Worm (Caenorhabditis elegans) whole organism, L1 larva: ENCODE data around the gene txt-6.

Source experiments
- C04F5.9 ChIP-seq: sonication (generic microtip); optimal IDR thresholded peaks from 2 replicates; lab custom pipeline; 2016; ENCODE audit warnings: missing genetic modification characterization, missing compliant biosample characterization
- C16A3.4 ChIP-seq: fragments of 150-350 bp; optimal IDR thresholded peaks from 2 replicates; lab custom pipeline; 2014; ENCODE audit warnings: missing biosample characterization, missing genetic modification characterization
- C34B4.2 ChIP-seq: sonication (generic microtip); optimal IDR thresholded peaks from 2 replicates; lab custom pipeline; 2017; ENCODE audit warnings: mild to moderate bottlenecking, missing genetic modification characterization, missing compliant biosample characterization
- F16B12.6 ChIP-seq: fragments of 150-350 bp; optimal IDR thresholded peaks from 2 replicates; lab custom pipeline; 2014; ENCODE audit warnings: missing biosample characterization, missing genetic modification characterization
- Y116A8C.19 ChIP-seq: sonication (generic microtip); optimal IDR thresholded peaks from 2 replicates; lab custom pipeline; 2016; ENCODE audit warnings: missing compliant biosample characterization, missing genetic modification characterization, borderline replicate concordance
- aha-1 ChIP-seq: fragments of 150-350 bp; optimal IDR thresholded peaks from 2 replicates; lab custom pipeline; 2014; ENCODE audit warnings: missing biosample characterization, missing genetic modification characterization
- alr-1 ChIP-seq: fragments of 200-800 bp; sonication (Bioruptor generic); optimal IDR thresholded peaks from 2 replicates; lab custom pipeline; 2018; ENCODE audit warnings: borderline replicate concordance, mild to moderate bottlenecking, missing genetic modification characterization, missing compliant biosample characterization
- ama-1 ChIP-seq: fragments of 150-350 bp; optimal IDR thresholded peaks from 2 replicates; lab custom pipeline; 2014
- ceh-8 ChIP-seq: fragments of 200-800 bp; sonication (Bioruptor generic); optimal IDR thresholded peaks from 2 replicates; lab custom pipeline; 2018; ENCODE audit warnings: mild to moderate bottlenecking, missing genetic modification characterization, moderate library complexity, missing compliant biosample characterization
- ceh-82 ChIP-seq, 3 experiments: fragments of 150-350 bp in 1 of 3; sonication (generic microtip) in 2 of 3; optimal IDR thresholded peaks; 2 replicates each; lab custom pipeline; 2014 to 2017; ENCODE audit warnings: missing biosample characterization in 3 of 3, missing genetic modification characterization in 3 of 3
- ceh-88 ChIP-seq: fragments of 200-800 bp; sonication (Bioruptor generic); IDR thresholded peaks from 2 replicates; pipeline ENCODE4 v1.3.6; 2022; ENCODE audit warnings: missing genetic modification characterization, missing compliant biosample characterization
- ceh-90 ChIP-seq: sonication (generic microtip); optimal IDR thresholded peaks from 2 replicates; lab custom pipeline; 2016; ENCODE audit warnings: missing genetic modification characterization, missing compliant biosample characterization
- ces-1 ChIP-seq: fragments of 150-350 bp; optimal IDR thresholded peaks from 2 replicates; lab custom pipeline; 2014; ENCODE audit warnings: missing biosample characterization, missing genetic modification reagents, missing genetic modification characterization
- dpl-1 ChIP-seq, 3 experiments: fragments of 150-350 bp in 2 of 3; sonication (generic microtip) in 1 of 3; optimal IDR thresholded peaks; 2 replicates each; lab custom pipeline; 2014 to 2017; ENCODE audit warnings: missing biosample characterization in 3 of 3, missing genetic modification characterization in 3 of 3, missing genetic modification reagents in 3 of 3
- dsc-1 ChIP-seq: sonication (generic microtip); optimal IDR thresholded peaks from 2 replicates; lab custom pipeline; 2016; ENCODE audit warnings: mild to moderate bottlenecking, missing genetic modification characterization, missing compliant biosample characterization
- efl-1 ChIP-seq, 4 experiments: fragments of 150-350 bp; optimal IDR thresholded peaks in 3 of 4; peaks in 1 of 4; 1 replicate in 1 of 4; 2 replicates in 3 of 4; lab custom pipeline; 2014; ENCODE audit warnings: missing biosample characterization in 2 of 4, missing genetic modification characterization in 2 of 4, missing genetic modification reagents in 2 of 4
- egl-13 ChIP-seq: sonication (generic microtip); optimal IDR thresholded peaks from 2 replicates; lab custom pipeline; 2016; ENCODE audit warnings: missing genotype, missing genetic modification reagents, missing genetic modification characterization, missing compliant biosample characterization
- egl-27 ChIP-seq, 2 experiments: fragments of 150-350 bp in 1 of 2; sonication (generic microtip); optimal IDR thresholded peaks; 3 replicates each; lab custom pipeline; 2017 to 2018; ENCODE audit warnings: missing biosample characterization in 2 of 2, missing genetic modification characterization in 2 of 2, missing genetic modification reagents in 2 of 2
- elt-2 ChIP-seq: sonication (generic microtip); optimal IDR thresholded peaks from 2 replicates; lab custom pipeline; 2016; ENCODE audit warnings: missing genetic modification characterization, mild to moderate bottlenecking, inconsistent platforms, missing compliant biosample characterization, missing genetic modification reagents
- ets-5 ChIP-seq: fragments of 200-800 bp; sonication (Bioruptor generic); IDR thresholded peaks from 2 replicates; pipeline ENCODE4 v1.3.6; 2022; ENCODE audit warnings: missing genetic modification characterization, missing compliant biosample characterization
- fkh-10 ChIP-seq: sonication (generic microtip); optimal IDR thresholded peaks from 2 replicates; lab custom pipeline; 2017; ENCODE audit warnings: missing biosample characterization, missing genetic modification reagents, missing genetic modification characterization
- fos-1 ChIP-seq: fragments of 150-350 bp; optimal IDR thresholded peaks from 2 replicates; lab custom pipeline; 2014; ENCODE audit warnings: missing biosample characterization, missing genetic modification characterization
- hlh-17 ChIP-seq: fragments of 200-800 bp; sonication (Bioruptor generic); optimal IDR thresholded peaks from 2 replicates; lab custom pipeline; 2018; ENCODE audit warnings: missing genetic modification characterization, mild to moderate bottlenecking, missing compliant biosample characterization, moderate library complexity, borderline replicate concordance
- hpl-2 ChIP-seq: fragments of 150-350 bp; optimal IDR thresholded peaks from 2 replicates; lab custom pipeline; 2014; ENCODE audit warnings: missing biosample characterization, missing genetic modification reagents, missing genetic modification characterization
- irx-1 ChIP-seq: sonication (generic microtip); optimal IDR thresholded peaks from 2 replicates; lab custom pipeline; 2016; ENCODE audit warnings: missing genetic modification characterization, missing compliant biosample characterization
- isw-1 ChIP-seq: fragments of 200-800 bp; sonication (Bioruptor generic); IDR thresholded peaks from 2 replicates; pipeline ENCODE4 v1.3.6; 2022; ENCODE audit warnings: missing genetic modification characterization, missing compliant biosample characterization
- lin-35 ChIP-seq, 2 experiments: fragments of 150-350 bp; optimal IDR thresholded peaks; 2 replicates each; lab custom pipeline; 2014; ENCODE audit warnings: missing biosample characterization in 2 of 2, missing genetic modification characterization in 2 of 2, missing genetic modification reagents in 2 of 2
- lin-39 ChIP-seq: fragments of 150-350 bp; optimal IDR thresholded peaks from 2 replicates; lab custom pipeline; 2014; ENCODE audit warnings: missing biosample characterization, missing genetic modification reagents, missing genetic modification characterization
- lir-3 ChIP-seq: sonication (generic microtip); optimal IDR thresholded peaks from 2 replicates; lab custom pipeline; 2016; ENCODE audit warnings: mild to moderate bottlenecking, missing genetic modification characterization, moderate library complexity, missing compliant biosample characterization; ENCODE audit not compliant: poor library complexity
- mab-9 ChIP-seq: fragments of 200-800 bp; sonication (Bioruptor generic); IDR thresholded peaks from 2 replicates; pipeline ENCODE4 v1.3.6; 2022; ENCODE audit warnings: missing genetic modification reagents, missing genetic modification characterization, missing compliant biosample characterization
- mdl-1 ChIP-seq, 2 experiments: fragments of 150-350 bp; optimal IDR thresholded peaks; 2 replicates each; lab custom pipeline; 2014 to 2017; ENCODE audit warnings: missing biosample characterization in 2 of 2, missing genetic modification characterization in 2 of 2, inconsistent platforms in 1 of 2
- mep-1 ChIP-seq: fragments of 150-350 bp; optimal IDR thresholded peaks from 2 replicates; lab custom pipeline; 2014; ENCODE audit warnings: missing biosample characterization, missing genetic modification characterization
- nhr-12 ChIP-seq: sonication (generic microtip); optimal IDR thresholded peaks from 2 replicates; lab custom pipeline; 2017; ENCODE audit warnings: missing biosample characterization, missing genetic modification characterization
- nhr-19 ChIP-seq: fragments of 200-800 bp; sonication (Bioruptor generic); conservative IDR thresholded peaks from 2 replicates; pipeline ENCODE4 v1.3.6; 2022; ENCODE audit warnings: missing genetic modification characterization, missing compliant biosample characterization
- nhr-237 ChIP-seq: fragments of 150-350 bp; optimal IDR thresholded peaks from 2 replicates; lab custom pipeline; 2014; ENCODE audit warnings: missing biosample characterization, missing genetic modification characterization
- nhr-90 ChIP-seq: sonication (generic microtip); optimal IDR thresholded peaks from 2 replicates; lab custom pipeline; 2016; ENCODE audit warnings: mild to moderate bottlenecking, missing genetic modification characterization, missing compliant biosample characterization; ENCODE audit not compliant: poor library complexity
- pax-3 ChIP-seq: fragments of 200-800 bp; sonication (Bioruptor generic); optimal IDR thresholded peaks from 2 replicates; lab custom pipeline; 2018; ENCODE audit warnings: mild to moderate bottlenecking, missing genetic modification characterization, moderate library complexity, missing compliant biosample characterization
- pqm-1 ChIP-seq: sonication (generic microtip); optimal IDR thresholded peaks from 3 replicates; lab custom pipeline; 2017; ENCODE audit warnings: missing biosample characterization, missing genetic modification characterization
- rnt-1 ChIP-seq: sonication (generic microtip); optimal IDR thresholded peaks from 2 replicates; lab custom pipeline; 2016; ENCODE audit warnings: mild to moderate bottlenecking, missing genetic modification characterization, moderate library complexity, missing compliant biosample characterization
- snpc-4 ChIP-seq: fragments of 150-350 bp; optimal IDR thresholded peaks from 2 replicates; lab custom pipeline; 2014; ENCODE audit warnings: missing biosample characterization, missing genetic modification characterization
- snu-23 ChIP-seq: sonication (generic microtip); optimal IDR thresholded peaks from 2 replicates; lab custom pipeline; 2016; ENCODE audit warnings: missing genetic modification characterization, missing compliant biosample characterization
- sox-4 ChIP-seq: sonication (generic microtip); optimal IDR thresholded peaks from 2 replicates; lab custom pipeline; 2016; ENCODE audit warnings: missing genetic modification characterization, missing compliant biosample characterization
- sup-37 ChIP-seq: fragments of 200-800 bp; sonication (Bioruptor generic); optimal IDR thresholded peaks from 2 replicates; lab custom pipeline; 2018; ENCODE audit warnings: mild to moderate bottlenecking, missing genetic modification characterization, missing compliant biosample characterization
- swsn-7 ChIP-seq: sonication (generic microtip); optimal IDR thresholded peaks from 2 replicates; lab custom pipeline; 2016; ENCODE audit warnings: missing genetic modification characterization, missing compliant biosample characterization
- tbx-2 ChIP-seq: sonication (generic microtip); optimal IDR thresholded peaks from 2 replicates; lab custom pipeline; 2016; ENCODE audit warnings: missing genetic modification characterization, missing compliant biosample characterization
- tlp-1 ChIP-seq: fragments of 150-350 bp; optimal IDR thresholded peaks from 2 replicates; lab custom pipeline; 2014; ENCODE audit warnings: missing biosample characterization, missing genetic modification characterization
- unc-130 ChIP-seq: fragments of 150-350 bp; optimal IDR thresholded peaks from 2 replicates; lab custom pipeline; 2017; ENCODE audit warnings: missing biosample characterization, missing genetic modification characterization, inconsistent platforms
- unc-30 ChIP-seq: sonication (generic microtip); optimal IDR thresholded peaks from 2 replicates; lab custom pipeline; 2017; ENCODE audit warnings: missing biosample characterization, missing genetic modification characterization
- unc-86 ChIP-seq: sonication (generic microtip); optimal IDR thresholded peaks from 2 replicates; lab custom pipeline; 2016; ENCODE audit warnings: missing genetic modification characterization, missing compliant biosample characterization
- unc-98 ChIP-seq: fragments of 200-800 bp; sonication (Bioruptor generic); IDR thresholded peaks from 2 replicates; pipeline ENCODE4 v1.3.6; 2022; ENCODE audit warnings: missing genetic modification characterization, missing compliant biosample characterization
- vab-15 ChIP-seq: sonication (generic microtip); optimal IDR thresholded peaks from 2 replicates; lab custom pipeline; 2017; ENCODE audit warnings: missing genotype, mild to moderate bottlenecking, missing genetic modification characterization, missing compliant biosample characterization
- xbp-1 ChIP-seq: sonication (generic microtip); optimal IDR thresholded peaks from 2 replicates; lab custom pipeline; 2016; ENCODE audit warnings: missing genetic modification characterization, missing compliant biosample characterization
- ztf-11 ChIP-seq, 2 experiments: sonication (generic microtip); optimal IDR thresholded peaks; 2 replicates each; lab custom pipeline; 2016 to 2017; ENCODE audit warnings: missing genetic modification characterization in 2 of 2, missing biosample characterization in 1 of 2, missing compliant biosample characterization in 1 of 2

txt-6 gene

DNA sequence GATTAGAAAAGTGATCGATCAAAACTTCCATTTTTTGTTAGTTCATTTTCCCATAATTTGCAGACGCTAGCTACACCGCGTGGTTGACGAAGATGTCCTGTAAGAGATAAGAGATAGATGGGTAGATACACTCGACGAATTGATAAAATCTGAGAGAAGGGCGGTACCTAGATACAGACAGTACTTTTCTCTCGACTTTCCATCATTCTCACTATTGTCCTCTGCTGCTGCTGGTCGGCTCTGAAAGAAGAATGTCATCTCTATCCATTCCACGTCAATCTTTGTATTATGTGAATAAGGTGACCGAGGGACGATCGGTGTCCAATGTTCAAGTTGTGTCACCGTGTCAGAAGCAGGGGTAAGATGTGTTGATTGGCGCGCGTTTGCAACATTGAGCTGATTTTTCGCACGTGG, 21.8 kb upstream of the txt-6 start, which contains the start of gene pmt-2 (continued):
- TF ChIP-seq unc-86 (tag; lab: Kevin White, UChicago) (no peak), vab-15 (tag; lab: Kevin White, UChicago) (no peak), nhr-90 (peak; percentile 37), F16B12.6 (tag; lab: Kevin White, UChicago) (no peak), lir-3 (tag; lab: Kevin White, UChicago) (no peak), egl-27 (tag; optimal IDR thresholded peaks at IDR 0.05; lab: Kevin White, UChicago) (no peak), xbp-1 (no peak), unc-98 (GFP tag; lab: Robert Waterston, UW) (no peak), ama-1 (lab: Kevin White, UChicago) (no peak), nhr-19 (GFP tag; lab: Robert Waterston, UW) (no peak), nhr-12 (tag; lab: Kevin White, UChicago) (no peak), pqm-1 (no peak), irx-1 (tag; lab: Kevin White, UChicago) (no peak), C04F5.9 (tag; lab: Kevin White, UChicago) (no peak), elt-2 (tag; lab: Kevin White, UChicago) (peak; percentile 17), hpl-2 (GFP tag; lab: Kevin White, UChicago) (no peak), unc-130 (tag; lab: Kevin White, UChicago) (no peak), snpc-4 (tag; lab: Kevin White, UChicago) (no peak), alr-1 (no peak), mdl-1 (tag; optimal IDR thresholded peaks at IDR 0.05; lab: Kevin White, UChicago) (no peak), ces-1 (GFP tag; lab: Kevin White, UChicago) (no peak), mab-9 (no peak), tlp-1 (tag; lab: Kevin White, UChicago) (no peak), hlh-17 (GFP tag; lab: Kevin White, UChicago) (no peak), isw-1 (GFP tag; lab: Robert Waterston, UW) (no peak), nhr-237 (no peak), aha-1 (tag; lab: Kevin White, UChicago) (no peak), mep-1 (tag; lab: Kevin White, UChicago) (peak; percentile 20), rnt-1 (tag; lab: Kevin White, UChicago) (peak; percentile 1), dsc-1 (tag; lab: Kevin White, UChicago) (no peak), ztf-11 (tag; optimal IDR thresholded peaks at IDR 0.05; lab: Kevin White, UChicago) (no peak), efl-1 (optimal IDR thresholded peaks at IDR 0.05; lab: Kevin White, UChicago) (no peak), efl-1 (GFP tag; optimal IDR thresholded peaks at IDR 0.05 in 1 of 2; lab: Kevin White, UChicago) (no peak), pax-3 (no peak), swsn-7 (tag; lab: Kevin White, UChicago) (no peak), C16A3.4 (tag; lab: Kevin White, UChicago) (no peak), sox-4 (tag; lab: Kevin White, UChicago) (no peak), egl-13 (no peak), ceh-90 (no peak), unc-30 (no peak), ceh-88 (GFP tag; lab: Robert Waterston, UW) (no peak), fos-1 (no peak), snu-23 (GFP tag; lab: Kevin White, UChicago) (peak; percentile 54), ets-5 (GFP tag; lab: Robert Waterston, UW) (no peak), fkh-10 (GFP tag; lab: Kevin White, UChicago) (no peak), ceh-82 (tag; optimal IDR thresholded peaks at IDR 0.05; lab: Kevin White, UChicago) (peak in 1 of 3 experiments; percentile 4), ceh-8 (GFP tag; lab: Kevin White, UChicago) (no peak), Y116A8C.19 (no peak), C34B4.2 (no peak), tbx-2 (no peak), dpl-1 (GFP tag; optimal IDR thresholded peaks at IDR 0.05; lab: Kevin White, UChicago) (peak in 1 of 3 experiments; percentile 9), sup-37 (GFP tag; lab: Kevin White, UChicago) (no peak), lin-39 (tag; lab: Kevin White, UChicago) (no peak), lin-35 (GFP tag; optimal IDR thresholded peaks at IDR 0.05; lab: Kevin White, UChicago) (peak in 1 of 2 experiments; percentile 5)
